Worm (Caenorhabditis elegans): ENCODE measurements around the gene fbxb-102.

DNA sequence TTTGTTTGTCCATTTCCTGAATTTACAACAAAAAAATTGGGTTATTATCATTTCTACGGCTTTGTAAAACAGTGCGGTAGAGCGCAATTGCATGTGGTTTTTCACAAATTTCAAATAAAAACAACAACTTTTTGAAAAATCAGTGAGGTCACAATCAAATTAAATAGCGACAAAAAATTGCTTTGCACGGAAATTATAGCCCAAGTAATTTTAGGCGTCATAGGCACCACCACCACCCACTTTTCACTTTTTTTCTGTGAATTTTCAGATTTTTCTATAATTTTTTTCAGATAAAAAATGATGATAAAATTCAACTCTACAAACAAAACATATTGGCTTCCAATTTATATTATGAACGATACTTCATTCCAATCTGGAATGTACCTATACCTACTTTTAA lies 25.4 kb upstream of the fbxb-102 start, which contains the start of gene sre-38:
- no peak for TF ChIP-seq pha-4 (tag; optimal IDR thresholded peaks at IDR 0.05)
- no peak for TF ChIP-seq pqm-1 (tag; optimal IDR thresholded peaks at IDR 0.05)
- TF ChIP-seq fos-1 (tag; optimal IDR thresholded peaks at IDR 0.05): no peak
- no peak for TF ChIP-seq nhr-28 (tag; optimal IDR thresholded peaks at IDR 0.05)
- no peak for TF ChIP-seq lin-15B (tag; optimal IDR thresholded peaks at IDR 0.05)
- TF ChIP-seq R02D3.7 (tag; optimal IDR thresholded peaks at IDR 0.05): no peak
- TF ChIP-seq zag-1 (tag; optimal IDR thresholded peaks at IDR 0.05): no peak
- no peak for TF ChIP-seq unc-39 (tag; optimal IDR thresholded peaks at IDR 0.05)
- no peak for TF ChIP-seq aly-2 (tag; optimal IDR thresholded peaks at IDR 0.05)
- no peak for TF ChIP-seq nhr-76 (tag; optimal IDR thresholded peaks at IDR 0.05)
- no peak for TF ChIP-seq ama-1 (optimal IDR thresholded peaks at IDR 0.05)
- TF ChIP-seq sea-2 (GFP tag; optimal IDR thresholded peaks at IDR 0.05): no peak
- TF ChIP-seq ceh-82 (tag; optimal IDR thresholded peaks at IDR 0.05): no peak
